Worm (Caenorhabditis elegans) whole organism, midembryonic: ENCODE measurements around the gene oac-22.

Experiments
- T22C8.4 ChIP-seq: fragments of 200-800 bp; sonication (Bioruptor generic); IDR thresholded peaks from 2 replicates; pipeline ENCODE4 v1.3.6; 2022; ENCODE audit warnings: missing genetic modification characterization, missing compliant biosample characterization
- ztf-23 ChIP-seq: fragments of 200-800 bp; sonication (Bioruptor generic); IDR thresholded peaks from 2 replicates; pipeline ENCODE4 v1.3.6; 2022; ENCODE audit warnings: missing genetic modification reagents, missing genetic modification characterization, missing compliant biosample characterization

ce11 chrIV:3853557-3853956 is 31.9 kb upstream of the oac-22 start:
- TF ChIP-seq T22C8.4 (GFP tag; lab: Robert Waterston, UW) (no peak), ztf-23 (no peak)
